Fruit fly (Drosophila melanogaster) whole organism, embryonic: ENCODE data around the gene CG3632.

ENCODE experiments used
- Antp ChIP-seq: fragments of 200-800 bp; sonication (Bioruptor generic); optimal IDR thresholded peaks from 3 replicates; lab custom pipeline; 2016; ENCODE audit warnings: missing biosample characterization, missing genetic modification characterization
- Bteb2 ChIP-seq: fragments of 200-800 bp; sonication (Bioruptor generic); optimal IDR thresholded peaks from 2 replicates; lab custom pipeline; 2016; ENCODE audit warnings: missing biosample characterization, missing genetic modification characterization
- CG10209 ChIP-seq: fragments of 200-800 bp; sonication (Bioruptor generic); optimal IDR thresholded peaks from 3 replicates; lab custom pipeline; 2017; ENCODE audit warnings: missing biosample characterization, mild to moderate bottlenecking, missing genetic modification characterization, missing genetic modification reagents
- CG1024 ChIP-seq: fragments of 200-800 bp; sonication (Bioruptor generic); IDR thresholded peaks from 2 replicates; pipeline ENCODE4 v1.3.6; 2022; ENCODE audit warnings: missing biosample characterization, missing genetic modification characterization
- CG10543 ChIP-seq: fragments of 200-800 bp; sonication (Bioruptor generic); optimal IDR thresholded peaks from 3 replicates; lab custom pipeline; 2017; ENCODE audit warnings: missing biosample characterization, mild to moderate bottlenecking, missing genetic modification characterization, moderate library complexity
- CG10654 ChIP-seq: fragments of 200-800 bp; sonication (Bioruptor generic); optimal IDR thresholded peaks from 2 replicates; lab custom pipeline; 2016; ENCODE audit warnings: missing biosample characterization, missing genetic modification characterization
- CG11456 ChIP-seq: fragments of 200-800 bp; sonication (Bioruptor generic); IDR thresholded peaks from 3 replicates; pipeline ENCODE4 v1.3.6; 2022; ENCODE audit warnings: missing biosample characterization, missing genetic modification characterization
- CG15514 ChIP-seq: fragments of 200-800 bp; sonication (Bioruptor generic); optimal IDR thresholded peaks from 3 replicates; lab custom pipeline; 2017; ENCODE audit warnings: missing biosample characterization, missing genetic modification characterization, mild to moderate bottlenecking, moderate library complexity, missing genetic modification reagents
- CG15696 ChIP-seq: fragments of 200-800 bp; sonication (Bioruptor generic); optimal IDR thresholded peaks from 2 replicates; lab custom pipeline; 2019; ENCODE audit warnings: missing biosample characterization, mild to moderate bottlenecking, missing genetic modification characterization, moderate library complexity
- CG1602 ChIP-seq: fragments of 200-800 bp; sonication (Bioruptor generic); optimal IDR thresholded peaks from 3 replicates; lab custom pipeline; 2016; ENCODE audit warnings: missing biosample characterization, missing genetic modification characterization
- CG18476 ChIP-seq: fragments of 200-800 bp; sonication (Bioruptor generic); optimal IDR thresholded peaks from 2 replicates; lab custom pipeline; 2016; ENCODE audit warnings: missing biosample characterization, mild to moderate bottlenecking, missing genetic modification characterization
- CG3281 ChIP-seq: fragments of 200-800 bp; sonication (Bioruptor generic); optimal IDR thresholded peaks from 3 replicates; lab custom pipeline; 2017; ENCODE audit warnings: missing biosample characterization, mild to moderate bottlenecking, missing genetic modification characterization
- CG4424 ChIP-seq: fragments of 200-800 bp; sonication (Bioruptor generic); optimal IDR thresholded peaks from 3 replicates; lab custom pipeline; 2016; ENCODE audit warnings: missing biosample characterization, missing genetic modification characterization
- CG5953 ChIP-seq: fragments of 200-800 bp; sonication (Bioruptor generic); IDR thresholded peaks from 2 replicates; pipeline ENCODE4 v1.3.6; 2022; ENCODE audit warnings: missing biosample characterization, missing genetic modification characterization
- CG6254 ChIP-seq: fragments of 200-800 bp; sonication (Bioruptor generic); optimal IDR thresholded peaks from 3 replicates; lab custom pipeline; 2017; ENCODE audit warnings: mild to moderate bottlenecking, missing biosample characterization, missing genetic modification reagents, missing genetic modification characterization
- CG6791 ChIP-seq: fragments of 200-800 bp; sonication (Bioruptor generic); IDR thresholded peaks from 3 replicates; pipeline ENCODE4 v1.3.6; 2022; ENCODE audit warnings: missing biosample characterization, missing genetic modification characterization; ENCODE audit not compliant: partially characterized antibody
- CG8478 ChIP-seq: fragments of >200 bp; optimal IDR thresholded peaks from 2 replicates; lab custom pipeline; 2018
- CG9817 ChIP-seq: fragments of 200-800 bp; sonication (Bioruptor generic); optimal IDR thresholded peaks from 2 replicates; lab custom pipeline; 2018; ENCODE audit warnings: missing biosample characterization, mild to moderate bottlenecking, missing genetic modification characterization, moderate library complexity
- CG9932 ChIP-seq: fragments of 200-800 bp; sonication (Bioruptor generic); IDR thresholded peaks from 2 replicates; pipeline ENCODE4 v1.3.6; 2022; ENCODE audit warnings: missing biosample characterization, missing genetic modification characterization
- D19A ChIP-seq: fragments of 200-800 bp; optimal IDR thresholded peaks from 3 replicates; lab custom pipeline; 2019; ENCODE audit warnings: missing biosample characterization, mild to moderate bottlenecking, missing genetic modification characterization, moderate library complexity
- Dbx ChIP-seq: fragments of 200-800 bp; sonication (Bioruptor generic); IDR thresholded peaks from 3 replicates; pipeline ENCODE4 v1.3.6; 2022; ENCODE audit warnings: missing biosample characterization, missing genetic modification characterization
- HLHmδ ChIP-seq: fragments of 200-800 bp; sonication (Bioruptor generic); optimal IDR thresholded peaks from 2 replicates; lab custom pipeline; 2018; ENCODE audit warnings: missing biosample characterization, mild to moderate bottlenecking, missing genetic modification characterization, moderate library complexity
- Hr3 ChIP-seq: fragments of 200-800 bp; sonication (Bioruptor generic); optimal IDR thresholded peaks from 3 replicates; lab custom pipeline; 2016; ENCODE audit warnings: missing biosample characterization, missing genetic modification characterization
- MTF-1 ChIP-seq: fragments of 200-800 bp; sonication (Bioruptor generic); optimal IDR thresholded peaks from 2 replicates; lab custom pipeline; 2018; ENCODE audit warnings: missing biosample characterization, mild to moderate bottlenecking, missing genetic modification characterization, borderline replicate concordance
- Max ChIP-seq: fragments of 200-800 bp; sonication (Bioruptor generic); optimal IDR thresholded peaks from 2 replicates; lab custom pipeline; 2016; ENCODE audit warnings: missing biosample characterization, mild to moderate bottlenecking, missing genetic modification characterization
- Med ChIP-seq: fragments of 200-800 bp; sonication (Bioruptor generic); peaks from one replicate; lab custom pipeline; 2016; ENCODE audit warnings: missing biosample characterization, missing genetic modification characterization, mild to moderate bottlenecking, inconsistent platforms, moderate library complexity
- NFAT ChIP-seq: fragments of 200-800 bp; sonication (Bioruptor generic); IDR thresholded peaks from 2 replicates; pipeline ENCODE4 v1.3.6; 2022; ENCODE audit warnings: missing biosample characterization, missing genetic modification characterization
- Optix ChIP-seq: fragments of 200-800 bp; sonication (Bioruptor generic); IDR thresholded peaks from 3 replicates; pipeline ENCODE4 v1.3.6; 2022; ENCODE audit warnings: missing biosample characterization, missing genetic modification characterization
- Scr ChIP-seq: fragments of 200-800 bp; sonication (Bioruptor generic); IDR thresholded peaks from 2 replicates; pipeline ENCODE4 v1.3.6; 2022; ENCODE audit warnings: missing biosample characterization, missing genetic modification characterization; ENCODE audit not compliant: partially characterized antibody
- Sin3A ChIP-seq: fragments of >200 bp; optimal IDR thresholded peaks from 2 replicates; lab custom pipeline; 2018
- Sox102F ChIP-seq: fragments of 200-800 bp; sonication (Bioruptor generic); optimal IDR thresholded peaks from 2 replicates; lab custom pipeline; 2018; ENCODE audit warnings: missing biosample characterization, mild to moderate bottlenecking, missing genetic modification characterization, moderate library complexity
- abd-A ChIP-seq: fragments of 200-800 bp; sonication (Bioruptor generic); optimal IDR thresholded peaks from 3 replicates; lab custom pipeline; 2019; ENCODE audit warnings: missing biosample characterization, mild to moderate bottlenecking, missing genetic modification characterization, moderate library complexity
- ash1 ChIP-seq: fragments of 200-800 bp; sonication (Bioruptor generic); optimal IDR thresholded peaks from 2 replicates; lab custom pipeline; 2018; ENCODE audit warnings: missing biosample characterization, mild to moderate bottlenecking, missing genetic modification characterization
- br ChIP-seq: fragments of >200 bp; optimal IDR thresholded peaks from 2 replicates; lab custom pipeline; 2017
- ci ChIP-seq: fragments of 200-800 bp; sonication (Bioruptor generic); IDR thresholded peaks from 3 replicates; pipeline ENCODE4 v1.3.6; 2022; ENCODE audit warnings: missing biosample characterization, missing genetic modification characterization
- croc ChIP-seq: fragments of 200-800 bp; sonication (Bioruptor generic); conservative IDR thresholded peaks from 3 replicates; pipeline ENCODE4 v1.3.6; 2022; ENCODE audit warnings: missing biosample characterization, missing genetic modification characterization
- dati ChIP-seq: fragments of 200-800 bp; sonication (Bioruptor generic); IDR thresholded peaks from 2 replicates; pipeline ENCODE4 v1.3.6; 2022; ENCODE audit warnings: missing biosample characterization, missing genetic modification characterization
- en ChIP-seq: fragments of 200-800 bp; sonication (Bioruptor generic); optimal IDR thresholded peaks from 2 replicates; lab custom pipeline; 2016; ENCODE audit warnings: missing biosample characterization, missing genetic modification characterization
- fd3F ChIP-seq: fragments of 200-800 bp; sonication (Bioruptor generic); optimal IDR thresholded peaks from 2 replicates; lab custom pipeline; 2018; ENCODE audit warnings: missing biosample characterization, mild to moderate bottlenecking, missing genetic modification characterization, moderate library complexity
- fru ChIP-seq: fragments of >200 bp; optimal IDR thresholded peaks from 2 replicates; lab custom pipeline; 2017
- h ChIP-seq: fragments of >200 bp; optimal IDR thresholded peaks from 2 replicates; lab custom pipeline; 2017
- klu ChIP-seq: fragments of 200-800 bp; sonication (Bioruptor generic); IDR thresholded peaks from 2 replicates; pipeline ENCODE4 v1.3.6; 2022; ENCODE audit warnings: missing biosample characterization, missing genetic modification characterization
- lab ChIP-seq: fragments of 200-800 bp; sonication (Bioruptor generic); optimal IDR thresholded peaks from 3 replicates; lab custom pipeline; 2017; ENCODE audit warnings: missing biosample characterization, missing genetic modification characterization, mild to moderate bottlenecking, moderate library complexity, missing genetic modification reagents
- odd ChIP-seq: fragments of 200-800 bp; sonication (Bioruptor generic); optimal IDR thresholded peaks from 2 replicates; lab custom pipeline; 2017; ENCODE audit warnings: missing biosample characterization, mild to moderate bottlenecking, missing genetic modification characterization
- pb ChIP-seq: fragments of 200-800 bp; sonication (Bioruptor generic); optimal IDR thresholded peaks from 3 replicates; lab custom pipeline; 2016; ENCODE audit warnings: missing biosample characterization, missing genetic modification characterization
- rib ChIP-seq: fragments of 200-800 bp; sonication (Bioruptor generic); IDR thresholded peaks from 2 replicates; pipeline ENCODE4 v1.3.6; 2022; ENCODE audit warnings: missing biosample characterization, missing genetic modification characterization
- seq ChIP-seq: fragments of 200-800 bp; sonication (Bioruptor generic); IDR thresholded peaks from 2 replicates; pipeline ENCODE4 v1.3.6; 2022; ENCODE audit warnings: missing biosample characterization, missing genetic modification characterization
- sisA ChIP-seq: fragments of 200-800 bp; sonication (Bioruptor generic); IDR thresholded peaks from 2 replicates; pipeline ENCODE4 v1.3.6; 2022; ENCODE audit warnings: missing biosample characterization, missing genetic modification characterization
- sqz ChIP-seq: fragments of 200-800 bp; sonication (Bioruptor generic); optimal IDR thresholded peaks from 3 replicates; lab custom pipeline; 2018; ENCODE audit warnings: missing biosample characterization, mild to moderate bottlenecking, missing genetic modification characterization
- tll ChIP-seq, 2 experiments: fragments of 200-800 bp in 1 of 2; fragments of >200 bp in 1 of 2; sonication (Bioruptor generic) in 1 of 2; optimal IDR thresholded peaks; 2 replicates each; lab custom pipeline; 2017 to 2019; ENCODE audit warnings: missing biosample characterization in 2 of 2, missing genetic modification characterization in 2 of 2, mild to moderate bottlenecking in 1 of 2, moderate library complexity in 1 of 2
- tna ChIP-seq: fragments of 200-800 bp; sonication (Bioruptor generic); IDR thresholded peaks from 2 replicates; pipeline ENCODE4 v1.3.6; 2022; ENCODE audit warnings: missing biosample characterization, missing genetic modification characterization; ENCODE audit not compliant: partially characterized antibody
- wdn ChIP-seq: fragments of 200-800 bp; sonication (Bioruptor generic); IDR thresholded peaks from 2 replicates; pipeline ENCODE4 v1.3.6; 2022; ENCODE audit warnings: missing biosample characterization, missing genetic modification characterization

CG3632 gene

DNA sequence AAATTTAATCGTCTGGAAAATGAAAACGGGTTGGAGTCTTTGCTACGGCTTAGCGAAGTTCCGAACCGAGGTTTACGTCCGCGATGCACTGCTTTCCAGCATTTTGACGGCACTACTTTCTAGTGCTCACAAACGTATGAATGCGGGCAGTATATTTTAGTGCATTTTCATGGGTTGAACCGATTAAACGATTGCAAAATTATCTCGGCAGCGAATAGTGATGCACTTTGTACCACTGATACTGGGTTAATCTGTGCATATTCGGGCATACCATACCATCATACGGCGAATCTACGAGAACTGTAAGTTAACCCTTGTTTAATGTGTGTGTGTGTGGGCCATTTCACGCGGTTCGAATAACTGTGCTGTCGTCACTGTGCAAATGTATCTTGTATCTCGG is 25.7 kb upstream of the CG3632 start, which contains the start of gene Mfe2 (continued):
- TF ChIP-seq lab (GFP tag; lab: Kevin White, UChicago), result no peak
- TF ChIP-seq NFAT (GFP tag; lab: Robert Waterston, UW), result peak; percentile 69
- peak; percentile 62 for TF ChIP-seq CG9817 (tag; lab: Kevin White, UChicago)
- TF ChIP-seq CG10654 (GFP tag; lab: Kevin White, UChicago), result peak; percentile 29
- peak; percentile 59 for TF ChIP-seq Antp (GFP tag; lab: Kevin White, UChicago)
- no peak for TF ChIP-seq ash1
- TF ChIP-seq CG6791 (GFP tag; lab: Robert Waterston, UW), result peak; percentile 51; the same call in 2 of the 3 replicates
- peak; percentile 64 for TF ChIP-seq CG10543
- no peak for TF ChIP-seq CG18476 (GFP tag; lab: Kevin White, UChicago)
- TF ChIP-seq klu (GFP tag; lab: Robert Waterston, UW), result no peak
- TF ChIP-seq HLHmδ (GFP tag; lab: Kevin White, UChicago), result no peak
- no peak for TF ChIP-seq croc
- peak; percentile 96 for TF ChIP-seq Med (GFP tag; lab: Kevin White, UChicago)
- peak; percentile 33 for TF ChIP-seq CG4424
- TF ChIP-seq MTF-1 (GFP tag; lab: Kevin White, UChicago), result no peak
- no peak for TF ChIP-seq abd-A
- TF ChIP-seq en (GFP tag; lab: Kevin White, UChicago), result no peak
- no peak; the same call in 1 of the 2 replicates for TF ChIP-seq tna (GFP tag; lab: Robert Waterston, UW)
- TF ChIP-seq br (lab: Kevin White, UChicago), result no peak
- TF ChIP-seq CG6254 (GFP tag; lab: Kevin White, UChicago), result no peak
- TF ChIP-seq CG1024, result 0 out of 2 replicates have a peak, but pooled peaks have one; percentile 17
- peak; percentile 61 for TF ChIP-seq Bteb2 (GFP tag; lab: Kevin White, UChicago)
- no peak for TF ChIP-seq fd3F (GFP tag; lab: Kevin White, UChicago)
- peak; percentile 43 for TF ChIP-seq CG10209 (GFP tag; lab: Kevin White, UChicago)
- no peak for TF ChIP-seq tll (GFP tag; optimal IDR thresholded peaks at IDR 0.05; lab: Kevin White, UChicago)
- peak; percentile 36; the same call in 1 of the 2 replicates for TF ChIP-seq sisA (GFP tag; lab: Robert Waterston, UW)
- no peak for TF ChIP-seq Optix
- TF ChIP-seq CG8478 (lab: Kevin White, UChicago), result peak; percentile 80
- TF ChIP-seq dati, result no peak
- TF ChIP-seq sqz (GFP tag; lab: Kevin White, UChicago), result no peak
- peak; percentile 34; the same call in 1 of the 2 replicates for TF ChIP-seq seq
- TF ChIP-seq CG9932 (GFP tag; lab: Robert Waterston, UW), result peak; percentile 84
- no peak for TF ChIP-seq Sox102F (GFP tag; lab: Kevin White, UChicago)
- peak; percentile 26 for TF ChIP-seq CG1602 (GFP tag; lab: Kevin White, UChicago)
- TF ChIP-seq Dbx, result peak; percentile 78
- TF ChIP-seq CG15514 (GFP tag; lab: Kevin White, UChicago), result peak; percentile 86
- no peak for TF ChIP-seq odd (GFP tag; lab: Kevin White, UChicago)
- TF ChIP-seq wdn, result no peak
- no peak for TF ChIP-seq h
- TF ChIP-seq D19A (tag; lab: Kevin White, UChicago), result no peak
- TF ChIP-seq CG5953 (GFP tag; lab: Robert Waterston, UW), result no peak
- TF ChIP-seq CG15696 (tag; lab: Kevin White, UChicago), result no peak
- peak; percentile 29 for TF ChIP-seq Sin3A (lab: Kevin White, UChicago)
- TF ChIP-seq Hr3 (GFP tag; lab: Kevin White, UChicago), result peak; percentile 47
- TF ChIP-seq CG3281 (GFP tag; lab: Kevin White, UChicago), result no peak
- TF ChIP-seq CG11456, result peak; percentile 74; the same call in 2 of the 3 replicates
- peak; percentile 71 for TF ChIP-seq rib
- TF ChIP-seq Scr, result peak; percentile 36; the same call in 1 of the 2 replicates
- TF ChIP-seq ci (GFP tag; lab: Robert Waterston, UW), result peak; percentile 65; the same call in 1 of the 3 replicates
- TF ChIP-seq fru (lab: Kevin White, UChicago), result no peak
- no peak for TF ChIP-seq pb
- TF ChIP-seq Max, result peak; percentile 50
